Worm (Caenorhabditis elegans) whole organism, late embryonic: ENCODE data around the gene F54D8.10.

ENCODE experiments used
- ceh-14 ChIP-seq: sonication (generic microtip); optimal IDR thresholded peaks from 2 replicates; lab custom pipeline; 2016; ENCODE audit warnings: missing genotype, missing genetic modification characterization, missing compliant biosample characterization
- ceh-19 ChIP-seq: fragments of 200-800 bp; sonication (Bioruptor generic); optimal IDR thresholded peaks from 2 replicates; lab custom pipeline; 2018; ENCODE audit warnings: mild to moderate bottlenecking, missing genetic modification characterization, missing compliant biosample characterization
- ceh-9 ChIP-seq: sonication (generic microtip); optimal IDR thresholded peaks from 2 replicates; lab custom pipeline; 2016; ENCODE audit warnings: mild to moderate bottlenecking, missing genetic modification characterization, inconsistent platforms, missing compliant biosample characterization
- fkh-10 ChIP-seq: fragments of 150-350 bp; optimal IDR thresholded peaks from 2 replicates; lab custom pipeline; 2014; ENCODE audit warnings: missing biosample characterization, missing genetic modification reagents, missing genetic modification characterization
- hlh-13 ChIP-seq: fragments of 200-800 bp; sonication (Bioruptor generic); optimal IDR thresholded peaks from 2 replicates; lab custom pipeline; 2018; ENCODE audit warnings: mild to moderate bottlenecking, missing genetic modification characterization, missing compliant biosample characterization
- lin-11 ChIP-seq: fragments of 200-800 bp; sonication (Bioruptor generic); optimal IDR thresholded peaks from 2 replicates; lab custom pipeline; 2018; ENCODE audit warnings: mild to moderate bottlenecking, missing genetic modification characterization, missing compliant biosample characterization
- nhr-11 ChIP-seq: fragments of 150-350 bp; optimal IDR thresholded peaks from 2 replicates; lab custom pipeline; 2014; ENCODE audit warnings: missing biosample characterization, missing genetic modification characterization
- nhr-232 ChIP-seq: sonication (generic microtip); optimal IDR thresholded peaks from 2 replicates; lab custom pipeline; 2016; ENCODE audit warnings: missing genetic modification characterization, missing compliant biosample characterization
- pag-3 ChIP-seq: sonication (generic microtip); optimal IDR thresholded peaks from 2 replicates; lab custom pipeline; 2016; ENCODE audit warnings: missing compliant biosample characterization, missing genetic modification characterization, borderline replicate concordance
- pax-1 ChIP-seq: fragments of 150-350 bp; optimal IDR thresholded peaks from 2 replicates; lab custom pipeline; 2014; ENCODE audit warnings: missing biosample characterization, missing genetic modification characterization
- pha-4 ChIP-seq: fragments of 150-350 bp; optimal IDR thresholded peaks from 2 replicates; lab custom pipeline; 2018; ENCODE audit warnings: missing biosample characterization, missing genetic modification reagents, missing genetic modification characterization
- pqm-1 ChIP-seq: sonication (generic microtip); optimal IDR thresholded peaks from 2 replicates; lab custom pipeline; 2016; ENCODE audit warnings: missing genetic modification characterization, missing compliant biosample characterization
- sdc-2 ChIP-seq: sonication (generic microtip); optimal IDR thresholded peaks from 2 replicates; lab custom pipeline; 2016; ENCODE audit warnings: missing genotype, missing genetic modification characterization, missing compliant biosample characterization
- unc-55 ChIP-seq: sonication (generic microtip); optimal IDR thresholded peaks from 2 replicates; lab custom pipeline; 2017; ENCODE audit warnings: missing biosample characterization, missing genetic modification reagents, missing genetic modification characterization

ce11 chrIII:5077150-5077814 lies 17.3 kb upstream of the F54D8.10 start, which contains the start of gene alh-1:
- TF ChIP-seq lin-11 (tag; lab: Kevin White, UChicago), result no peak
- TF ChIP-seq nhr-232 (tag; lab: Kevin White, UChicago), result no peak
- no peak for TF ChIP-seq nhr-11 (tag; lab: Kevin White, UChicago)
- TF ChIP-seq ceh-14 (tag; lab: Kevin White, UChicago), result no peak
- no peak for TF ChIP-seq ceh-9
- no peak for TF ChIP-seq sdc-2 (tag; lab: Kevin White, UChicago)
- no peak for TF ChIP-seq pag-3 (tag; lab: Kevin White, UChicago)
- TF ChIP-seq unc-55 (GFP tag; lab: Kevin White, UChicago), result no peak
- TF ChIP-seq pha-4 (tag; lab: Kevin White, UChicago), result no peak
- no peak for TF ChIP-seq fkh-10 (GFP tag; lab: Kevin White, UChicago)
- TF ChIP-seq pqm-1, result no peak
- TF ChIP-seq hlh-13 (GFP tag; lab: Kevin White, UChicago), result no peak
- TF ChIP-seq pax-1 (tag; lab: Kevin White, UChicago), result no peak
- TF ChIP-seq ceh-19 (GFP tag; lab: Kevin White, UChicago), result no peak
